Worm (Caenorhabditis elegans) whole organism, mixed stage, embryonic: ENCODE data around the gene glb-27.

ENCODE experiments used
- M03D4.4 ChIP-seq: sonication (generic microtip); optimal IDR thresholded peaks from 2 replicates; lab custom pipeline; 2017; ENCODE audit warnings: mild to moderate bottlenecking, missing genetic modification characterization, missing compliant biosample characterization
- blmp-1 ChIP-seq: fragments of 150-350 bp; optimal IDR thresholded peaks from 2 replicates; lab custom pipeline; 2014; ENCODE audit warnings: missing biosample characterization, missing genetic modification characterization
- ceh-39 ChIP-seq: fragments of 150-350 bp; optimal IDR thresholded peaks from 2 replicates; lab custom pipeline; 2014; ENCODE audit warnings: missing biosample characterization, missing genetic modification characterization
- ceh-83 ChIP-seq: fragments of 200-800 bp; sonication (Bioruptor generic); optimal IDR thresholded peaks from 2 replicates; lab custom pipeline; 2018; ENCODE audit warnings: mild to moderate bottlenecking, missing genetic modification characterization, missing compliant biosample characterization
- ces-1 ChIP-seq: fragments of 150-350 bp; optimal IDR thresholded peaks from 2 replicates; lab custom pipeline; 2014; ENCODE audit warnings: missing biosample characterization, missing genetic modification reagents, missing genetic modification characterization
- cnd-1 ChIP-seq: fragments of 200-800 bp; sonication (Bioruptor generic); optimal IDR thresholded peaks from 2 replicates; lab custom pipeline; 2018; ENCODE audit warnings: mild to moderate bottlenecking, missing genetic modification characterization, missing compliant biosample characterization
- drap-1 ChIP-seq: fragments of 200-800 bp; sonication (Bioruptor generic); optimal IDR thresholded peaks from 3 replicates; lab custom pipeline; 2018; ENCODE audit warnings: mild to moderate bottlenecking, missing genetic modification characterization, missing compliant biosample characterization
- elt-1 ChIP-seq: sonication (generic microtip); optimal IDR thresholded peaks from 2 replicates; lab custom pipeline; 2017; ENCODE audit warnings: missing genetic modification characterization, mild to moderate bottlenecking, missing compliant biosample characterization, antibody characterized with exemption, moderate library complexity, borderline replicate concordance; ENCODE audit not compliant: insufficient read depth
- elt-3 ChIP-seq: fragments of 150-350 bp; optimal IDR thresholded peaks from 2 replicates; lab custom pipeline; 2014; ENCODE audit warnings: missing biosample characterization, missing genetic modification characterization
- flh-1 ChIP-seq: fragments of 200-800 bp; sonication (Bioruptor generic); optimal IDR thresholded peaks from 2 replicates; lab custom pipeline; 2018; ENCODE audit warnings: mild to moderate bottlenecking, missing genetic modification characterization, moderate library complexity, missing compliant biosample characterization
- hlh-1 ChIP-seq: fragments of 150-350 bp; optimal IDR thresholded peaks from 2 replicates; lab custom pipeline; 2014; ENCODE audit warnings: missing biosample characterization, missing genetic modification reagents, missing genetic modification characterization
- lin-13 ChIP-seq: fragments of 150-350 bp; optimal IDR thresholded peaks from 2 replicates; lab custom pipeline; 2014; ENCODE audit warnings: missing biosample characterization, missing genetic modification characterization
- lin-32 ChIP-seq: fragments of 200-800 bp; sonication (Bioruptor generic); optimal IDR thresholded peaks from 2 replicates; lab custom pipeline; 2018; ENCODE audit warnings: mild to moderate bottlenecking, missing genetic modification characterization, missing compliant biosample characterization
- lsy-2 ChIP-seq: fragments of 150-350 bp; optimal IDR thresholded peaks from 2 replicates; lab custom pipeline; 2014; ENCODE audit warnings: missing biosample characterization, missing genetic modification characterization
- mep-1 ChIP-seq: fragments of 150-350 bp; optimal IDR thresholded peaks from 2 replicates; lab custom pipeline; 2017; ENCODE audit warnings: missing biosample characterization, missing genetic modification reagents, missing genetic modification characterization, inconsistent platforms
- mls-2 ChIP-seq: sonication (generic microtip); optimal IDR thresholded peaks from 2 replicates; lab custom pipeline; 2016; ENCODE audit warnings: mild to moderate bottlenecking, missing genetic modification characterization, moderate library complexity, missing compliant biosample characterization
- nhr-12 ChIP-seq: fragments of 150-350 bp; optimal IDR thresholded peaks from 2 replicates; lab custom pipeline; 2014; ENCODE audit warnings: missing biosample characterization, missing genetic modification characterization
- nhr-237 ChIP-seq: fragments of 150-350 bp; optimal IDR thresholded peaks from 2 replicates; lab custom pipeline; 2014; ENCODE audit warnings: missing biosample characterization, missing genetic modification characterization
- nhr-28 ChIP-seq: fragments of 150-350 bp; optimal IDR thresholded peaks from 2 replicates; lab custom pipeline; 2014; ENCODE audit warnings: missing biosample characterization, missing genetic modification characterization
- nhr-76 ChIP-seq: sonication (generic microtip); optimal IDR thresholded peaks from 2 replicates; lab custom pipeline; 2017; ENCODE audit warnings: missing biosample characterization, missing genetic modification characterization
- pha-4 ChIP-seq: fragments of 150-350 bp; optimal IDR thresholded peaks from 2 replicates; lab custom pipeline; 2018; ENCODE audit warnings: missing biosample characterization, missing genetic modification reagents, missing genetic modification characterization
- snpc-4 ChIP-seq: fragments of 150-350 bp; optimal IDR thresholded peaks from 2 replicates; lab custom pipeline; 2014; ENCODE audit warnings: missing biosample characterization, missing genetic modification characterization
- sptf-1 ChIP-seq: sonication (generic microtip); optimal IDR thresholded peaks from 2 replicates; lab custom pipeline; 2017; ENCODE audit warnings: mild to moderate bottlenecking, missing genetic modification characterization, moderate library complexity, missing compliant biosample characterization
- tbx-8 ChIP-seq: fragments of 200-800 bp; sonication (Bioruptor generic); optimal IDR thresholded peaks from 2 replicates; lab custom pipeline; 2018; ENCODE audit warnings: mild to moderate bottlenecking, missing genetic modification characterization, moderate library complexity, missing compliant biosample characterization
- unc-39 ChIP-seq: fragments of 150-350 bp; optimal IDR thresholded peaks from 2 replicates; lab custom pipeline; 2014; ENCODE audit warnings: missing biosample characterization, missing genetic modification characterization
- unc-62 ChIP-seq: fragments of 150-350 bp; optimal IDR thresholded peaks from 2 replicates; lab custom pipeline; 2014; ENCODE audit warnings: missing biosample characterization, missing genetic modification reagents, missing genetic modification characterization

The glb-27 gene

ce11 chrII:8556166-8556565 lies at the start of gene glb-27:
Gene glb-27, minus strand, starts transcription at chrII:8556266.
- TF ChIP-seq nhr-237 (tag; lab: Kevin White, UChicago) = no peak
- no peak for TF ChIP-seq blmp-1 (tag; lab: Kevin White, UChicago)
- no peak for TF ChIP-seq ceh-39 (tag; lab: Kevin White, UChicago)
- TF ChIP-seq snpc-4 = no peak
- no peak for TF ChIP-seq sptf-1
- TF ChIP-seq unc-39 (tag; lab: Kevin White, UChicago) = no peak
- no peak for TF ChIP-seq cnd-1 (tag; lab: Kevin White, UChicago)
- no peak for TF ChIP-seq ceh-83 (GFP tag; lab: Kevin White, UChicago)
- TF ChIP-seq tbx-8 = no peak
- TF ChIP-seq flh-1 (GFP tag; lab: Kevin White, UChicago) = no peak
- TF ChIP-seq M03D4.4 = no peak
- TF ChIP-seq lin-13 (tag; lab: Kevin White, UChicago) = no peak
- TF ChIP-seq drap-1 (GFP tag; lab: Kevin White, UChicago) = no peak
- TF ChIP-seq elt-3 (tag; lab: Kevin White, UChicago) = no peak
- TF ChIP-seq, all 35 proteins: peak for 0

ce11 chrII:8603567-8604359 lies 47.7 kb upstream of the glb-27 start, which contains the start of gene suf-1:
Gene suf-1, plus strand, starts transcription at chrII:8603846.
- TF ChIP-seq elt-3 (tag; lab: Kevin White, UChicago) (no peak), ces-1 (peak; percentile 62), sptf-1 (no peak), lsy-2 (tag; lab: Kevin White, UChicago) (peak; percentile 33)

- TF ChIP-seq lsy-2 (tag; lab: Kevin White, UChicago) = peak; percentile 78
- peak; percentile 7 for TF ChIP-seq ceh-39 (tag; lab: Kevin White, UChicago)
- peak; percentile 54 for TF ChIP-seq nhr-237 (tag; lab: Kevin White, UChicago)
- no peak for TF ChIP-seq lin-13 (tag; lab: Kevin White, UChicago)
- peak; percentile 49 for TF ChIP-seq ces-1
- no peak for TF ChIP-seq nhr-12 (tag; lab: Kevin White, UChicago)
- TF ChIP-seq mep-1 (tag; lab: Kevin White, UChicago) = peak; percentile 74
- TF ChIP-seq hlh-1 (tag; lab: Kevin White, UChicago) = peak; percentile 1
- TF ChIP-seq pha-4 (tag; lab: Kevin White, UChicago) = peak; percentile 32
Observed at ce11 chrII:8602337-8602944, 46.4 kb upstream of the glb-27 start, which contains the start of the genes cpf-1 and rpl-26. Gene cpf-1, minus strand, starts transcription at chrII:8602440. Gene rpl-26, plus strand, starts transcription at chrII:8602785.

- TF ChIP-seq drap-1 (GFP tag; lab: Kevin White, UChicago) = no peak
- TF ChIP-seq nhr-76 (tag; lab: Kevin White, UChicago) = no peak
- TF ChIP-seq cnd-1 (tag; lab: Kevin White, UChicago) = no peak
- TF ChIP-seq nhr-237 (tag; lab: Kevin White, UChicago) = no peak
- TF ChIP-seq elt-3 (tag; lab: Kevin White, UChicago) = no peak
- TF ChIP-seq mls-2 = no peak
- TF ChIP-seq ceh-83 (GFP tag; lab: Kevin White, UChicago) = no peak
- no peak for TF ChIP-seq lin-32 (GFP tag; lab: Kevin White, UChicago)
Observed at ce11 chrII:8600165-8600564, 44.1 kb upstream of the glb-27 start, which contains the start of gene pigg-1. Gene pigg-1, minus strand, starts transcription at chrII:8600265.

DNA sequence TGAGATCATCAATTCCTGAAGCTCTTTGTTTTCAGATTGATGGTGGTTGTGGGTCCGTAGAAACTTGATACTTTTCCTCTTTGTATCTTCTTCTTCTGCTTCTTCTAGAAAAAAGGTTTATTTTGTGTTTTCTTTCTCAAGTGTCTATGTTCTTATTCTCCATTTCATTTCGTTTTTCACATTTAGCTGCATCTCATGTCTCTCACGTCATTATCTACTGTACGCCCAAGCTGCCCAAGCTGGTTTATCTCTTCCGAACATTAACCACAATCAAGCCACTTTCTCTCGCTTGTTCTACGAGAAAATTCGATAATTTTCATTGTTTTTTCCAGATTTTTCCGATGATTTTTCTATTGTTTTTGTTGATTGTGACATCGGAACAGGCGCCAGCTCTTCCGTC lies 43.1 kb upstream of the glb-27 start, which contains the start of gene F28C6.5:
TSS of gene F28C6.5 (plus strand) at position 301 of the 400 bp plus-strand sequence.
- TF ChIP-seq sptf-1 (no peak), nhr-76 (tag; lab: Kevin White, UChicago) (no peak), unc-62 (GFP tag; lab: Kevin White, UChicago) (no peak), nhr-28 (tag; lab: Kevin White, UChicago) (no peak), M03D4.4 (no peak), elt-1 (tag; lab: Kevin White, UChicago) (no peak)
